Fruit fly (Drosophila melanogaster) whole organism, embryonic: Measurements from ENCODE around the gene eIF3l.
A peak's percentile ranks its signal among the peaks of the same experiment; 100 is the strongest.

Experiments used
- Asciz ChIP-seq: fragments of 200-800 bp; sonication (Bioruptor generic); optimal IDR thresholded peaks from 2 replicates; lab custom pipeline; 2017; ENCODE audit warnings: missing biosample characterization, mild to moderate bottlenecking, missing genetic modification characterization, missing genetic modification reagents
- CG10267 ChIP-seq: fragments of 200-800 bp; sonication (Bioruptor generic); optimal IDR thresholded peaks from 2 replicates; lab custom pipeline; 2018; ENCODE audit warnings: missing biosample characterization, mild to moderate bottlenecking, missing genetic modification characterization, moderate library complexity
- CG10431 ChIP-seq: fragments of 200-800 bp; sonication (Bioruptor generic); optimal IDR thresholded peaks from 3 replicates; lab custom pipeline; 2018; ENCODE audit warnings: missing biosample characterization, mild to moderate bottlenecking, missing genetic modification characterization
- CG10462 ChIP-seq: fragments of 200-800 bp; sonication (Bioruptor generic); optimal IDR thresholded peaks from 2 replicates; lab custom pipeline; 2016; ENCODE audit warnings: missing biosample characterization, missing genetic modification characterization
- CG11456 ChIP-seq: fragments of 200-800 bp; sonication (Bioruptor generic); IDR thresholded peaks from 3 replicates; pipeline ENCODE4 v1.3.6; 2022; ENCODE audit warnings: missing biosample characterization, missing genetic modification characterization
- CG12391 ChIP-seq: fragments of 200-800 bp; sonication (Bioruptor generic); optimal IDR thresholded peaks from 3 replicates; lab custom pipeline; 2018; ENCODE audit warnings: missing biosample characterization, mild to moderate bottlenecking, missing genetic modification characterization, moderate library complexity
- CG14710 ChIP-seq: fragments of 200-800 bp; sonication (Bioruptor generic); optimal IDR thresholded peaks from 3 replicates; lab custom pipeline; 2019; ENCODE audit warnings: missing biosample characterization, mild to moderate bottlenecking, missing genetic modification characterization, moderate library complexity
- CG15514 ChIP-seq: fragments of 200-800 bp; sonication (Bioruptor generic); optimal IDR thresholded peaks from 3 replicates; lab custom pipeline; 2017; ENCODE audit warnings: missing biosample characterization, missing genetic modification characterization, mild to moderate bottlenecking, moderate library complexity, missing genetic modification reagents
- CG15696 ChIP-seq: fragments of 200-800 bp; sonication (Bioruptor generic); optimal IDR thresholded peaks from 2 replicates; lab custom pipeline; 2019; ENCODE audit warnings: missing biosample characterization, mild to moderate bottlenecking, missing genetic modification characterization, moderate library complexity
- CG18619 ChIP-seq: fragments of 200-800 bp; sonication (Bioruptor generic); optimal IDR thresholded peaks from 3 replicates; lab custom pipeline; 2017; ENCODE audit warnings: missing biosample characterization, mild to moderate bottlenecking, missing genetic modification characterization
- CG2120 ChIP-seq: fragments of 200-800 bp; sonication (Bioruptor generic); optimal IDR thresholded peaks from 3 replicates; lab custom pipeline; 2016; ENCODE audit warnings: missing biosample characterization, missing genetic modification characterization
- CG34224 ChIP-seq: fragments of 200-800 bp; sonication (Bioruptor generic); IDR thresholded peaks from 3 replicates; pipeline ENCODE4 v1.3.6; 2022; ENCODE audit warnings: missing biosample characterization, missing genetic modification characterization; ENCODE audit not compliant: partially characterized antibody
- CG34422 ChIP-seq: fragments of 200-800 bp; sonication (Bioruptor generic); IDR thresholded peaks from 3 replicates; pipeline ENCODE4 v1.3.6; 2022; ENCODE audit warnings: missing biosample characterization, missing genetic modification characterization
- CG3995 ChIP-seq: fragments of 200-800 bp; sonication (Bioruptor generic); optimal IDR thresholded peaks from 3 replicates; lab custom pipeline; 2016; ENCODE audit warnings: missing biosample characterization, missing genetic modification characterization
- CG43689 ChIP-seq: fragments of 200-800 bp; sonication (Bioruptor generic); IDR thresholded peaks from 2 replicates; pipeline ENCODE4 v1.3.6; 2022; ENCODE audit warnings: missing biosample characterization, missing genetic modification characterization
- CG4404 ChIP-seq: fragments of 200-800 bp; sonication (Bioruptor generic); IDR thresholded peaks from 2 replicates; pipeline ENCODE4 v1.3.6; 2022; ENCODE audit warnings: missing biosample characterization, missing genetic modification characterization
- CG5180 ChIP-seq: fragments of 200-800 bp; sonication (Bioruptor generic); optimal IDR thresholded peaks from 3 replicates; lab custom pipeline; 2017; ENCODE audit warnings: missing biosample characterization, missing genetic modification characterization, mild to moderate bottlenecking, moderate library complexity, missing genetic modification reagents
- CG6254 ChIP-seq: fragments of 200-800 bp; sonication (Bioruptor generic); optimal IDR thresholded peaks from 3 replicates; lab custom pipeline; 2017; ENCODE audit warnings: mild to moderate bottlenecking, missing biosample characterization, missing genetic modification reagents, missing genetic modification characterization
- CG6689 ChIP-seq: fragments of 200-800 bp; sonication (Bioruptor generic); IDR thresholded peaks from 2 replicates; pipeline ENCODE4 v1.3.6; 2022; ENCODE audit warnings: missing biosample characterization, missing genetic modification characterization
- CG8765 ChIP-seq: fragments of 200-800 bp; sonication (Bioruptor generic); IDR thresholded peaks from 2 replicates; pipeline ENCODE4 v1.3.6; 2022; ENCODE audit warnings: missing biosample characterization, missing genetic modification characterization
- CG8944 ChIP-seq: fragments of 200-800 bp; sonication (Bioruptor generic); optimal IDR thresholded peaks from 3 replicates; lab custom pipeline; 2016; ENCODE audit warnings: missing biosample characterization, missing genetic modification characterization
- CG9215 ChIP-seq: fragments of 200-800 bp; sonication (Bioruptor generic); IDR thresholded peaks from 2 replicates; pipeline ENCODE4 v1.3.6; 2022; ENCODE audit warnings: missing biosample characterization, missing genetic modification characterization
- Dbx ChIP-seq: fragments of 200-800 bp; sonication (Bioruptor generic); IDR thresholded peaks from 3 replicates; pipeline ENCODE4 v1.3.6; 2022; ENCODE audit warnings: missing biosample characterization, missing genetic modification characterization
- Doc2 ChIP-seq: fragments of 200-800 bp; sonication (Bioruptor generic); IDR thresholded peaks from 2 replicates; pipeline ENCODE4 v1.3.6; 2022; ENCODE audit warnings: missing biosample characterization, missing genetic modification characterization
- Ets65A ChIP-seq: fragments of 200-800 bp; sonication (Bioruptor generic); peaks from one replicate; lab custom pipeline; 2016; ENCODE audit warnings: missing biosample characterization, missing genetic modification characterization
- Fer1 ChIP-seq: fragments of 200-800 bp; sonication (Bioruptor generic); optimal IDR thresholded peaks from 2 replicates; lab custom pipeline; 2017; ENCODE audit warnings: missing biosample characterization, mild to moderate bottlenecking, missing genetic modification characterization
- Lpt ChIP-seq: fragments of >200 bp; optimal IDR thresholded peaks from 2 replicates; lab custom pipeline; 2018; ENCODE audit warnings: missing biosample characterization, missing genetic modification characterization
- Med ChIP-seq: fragments of 200-800 bp; sonication (Bioruptor generic); peaks from one replicate; lab custom pipeline; 2016; ENCODE audit warnings: missing biosample characterization, missing genetic modification characterization, mild to moderate bottlenecking, inconsistent platforms, moderate library complexity
- Nf-YC ChIP-seq: fragments of 200-800 bp; optimal IDR thresholded peaks from 3 replicates; lab custom pipeline; 2019; ENCODE audit warnings: missing biosample characterization, mild to moderate bottlenecking, missing genetic modification characterization, moderate library complexity
- NfI ChIP-seq: fragments of 200-800 bp; sonication (Bioruptor generic); optimal IDR thresholded peaks from 3 replicates; lab custom pipeline; 2018; ENCODE audit warnings: missing biosample characterization, mild to moderate bottlenecking, missing genetic modification characterization, moderate library complexity
- Poxn ChIP-seq: fragments of 200-800 bp; sonication (Bioruptor generic); IDR thresholded peaks from 2 replicates; pipeline ENCODE4 v1.3.6; 2022; ENCODE audit warnings: missing biosample characterization, missing genetic modification characterization
- Spps ChIP-seq: fragments of 200-800 bp; sonication (Bioruptor generic); optimal IDR thresholded peaks from 2 replicates; lab custom pipeline; 2018; ENCODE audit warnings: missing biosample characterization, mild to moderate bottlenecking, missing genetic modification characterization
- Vsx1 ChIP-seq: fragments of 200-800 bp; sonication (Bioruptor generic); optimal IDR thresholded peaks from 2 replicates; lab custom pipeline; 2017; ENCODE audit warnings: missing biosample characterization, mild to moderate bottlenecking, missing genetic modification characterization, missing genetic modification reagents
- Xbp1 ChIP-seq: fragments of 200-800 bp; sonication (Bioruptor generic); optimal IDR thresholded peaks from 3 replicates; lab custom pipeline; 2016; ENCODE audit warnings: missing biosample characterization, mild to moderate bottlenecking, missing genetic modification characterization
- ac ChIP-seq: fragments of 200-800 bp; sonication (Bioruptor generic); optimal IDR thresholded peaks from 3 replicates; lab custom pipeline; 2017; ENCODE audit warnings: missing biosample characterization, mild to moderate bottlenecking, missing genetic modification characterization
- br ChIP-seq: fragments of >200 bp; optimal IDR thresholded peaks from 2 replicates; lab custom pipeline; 2017
- btn ChIP-seq: fragments of 200-800 bp; sonication (Bioruptor generic); optimal IDR thresholded peaks from 2 replicates; lab custom pipeline; 2016; ENCODE audit warnings: missing biosample characterization, missing genetic modification characterization
- da ChIP-seq: fragments of 200-800 bp; sonication (Bioruptor generic); optimal IDR thresholded peaks from 2 replicates; lab custom pipeline; 2016; ENCODE audit warnings: missing biosample characterization, missing genetic modification characterization
- dimm ChIP-seq: fragments of 200-800 bp; sonication (Bioruptor generic); IDR thresholded peaks from 2 replicates; pipeline ENCODE4 v1.3.6; 2022; ENCODE audit warnings: missing biosample characterization, missing genetic modification characterization
- gcm ChIP-seq: fragments of 200-800 bp; sonication (Bioruptor generic); optimal IDR thresholded peaks from 2 replicates; lab custom pipeline; 2019; ENCODE audit warnings: missing biosample characterization, mild to moderate bottlenecking, missing genetic modification characterization, moderate library complexity
- gro ChIP-seq: fragments of 200-800 bp; sonication (Bioruptor generic); optimal IDR thresholded peaks from 2 replicates; lab custom pipeline; 2016; ENCODE audit warnings: missing biosample characterization, missing genetic modification characterization
- kah ChIP-seq: fragments of 200-800 bp; sonication (Bioruptor generic); optimal IDR thresholded peaks from 2 replicates; lab custom pipeline; 2018; ENCODE audit warnings: missing biosample characterization, mild to moderate bottlenecking, missing genetic modification characterization
- pfk ChIP-seq: fragments of 200-800 bp; sonication (Bioruptor generic); optimal IDR thresholded peaks from 2 replicates; lab custom pipeline; 2018; ENCODE audit warnings: missing biosample characterization, mild to moderate bottlenecking, missing genetic modification characterization, moderate library complexity
- phol ChIP-seq: fragments of 200-800 bp; sonication (Bioruptor generic); optimal IDR thresholded peaks from 3 replicates; lab custom pipeline; 2018; ENCODE audit warnings: missing biosample characterization, mild to moderate bottlenecking, missing genetic modification characterization, moderate library complexity
- schlank ChIP-seq: fragments of 200-800 bp; sonication (Bioruptor generic); optimal IDR thresholded peaks from 2 replicates; lab custom pipeline; 2018; ENCODE audit warnings: missing biosample characterization, mild to moderate bottlenecking, missing genetic modification characterization
- slou ChIP-seq: fragments of 200-800 bp; sonication (Bioruptor generic); optimal IDR thresholded peaks from 3 replicates; lab custom pipeline; 2016; ENCODE audit warnings: missing biosample characterization, missing genetic modification characterization
- tx ChIP-seq: fragments of 200-800 bp; sonication (Bioruptor generic); optimal IDR thresholded peaks from 2 replicates; lab custom pipeline; 2016; ENCODE audit warnings: missing biosample characterization, missing genetic modification characterization
- wdn ChIP-seq: fragments of 200-800 bp; sonication (Bioruptor generic); IDR thresholded peaks from 2 replicates; pipeline ENCODE4 v1.3.6; 2022; ENCODE audit warnings: missing biosample characterization, missing genetic modification characterization
- wek ChIP-seq: fragments of 200-800 bp; sonication (Bioruptor generic); optimal IDR thresholded peaks from 3 replicates; lab custom pipeline; 2018; ENCODE audit warnings: missing biosample characterization, mild to moderate bottlenecking, missing genetic modification characterization, moderate library complexity
- zen ChIP-seq: fragments of 200-800 bp; sonication (Bioruptor generic); optimal IDR thresholded peaks from 3 replicates; lab custom pipeline; 2018; ENCODE audit warnings: missing biosample characterization, mild to moderate bottlenecking, missing genetic modification characterization, moderate library complexity

Gene eIF3l

dm6 chr3L:12145709-12146694, at the start of gene eIF3l, which contains the start of gene Nrx-IV (continued):
- TF ChIP-seq CG14710 (tag; lab: Kevin White, UChicago), result peak; percentile 60
- TF ChIP-seq CG43689, result no peak
- TF ChIP-seq CG6254, result no peak
- TF ChIP-seq Doc2, result no peak
- peak; percentile 11 for TF ChIP-seq kah (GFP tag; lab: Kevin White, UChicago)
- TF ChIP-seq CG3995 (GFP tag; lab: Kevin White, UChicago), result peak; percentile 69
- no peak for TF ChIP-seq da
- TF ChIP-seq br (lab: Kevin White, UChicago), result no peak
- no peak for TF ChIP-seq CG11456
- no peak for TF ChIP-seq CG4404 (GFP tag; lab: Robert Waterston, UW)
- no peak for TF ChIP-seq Asciz (GFP tag; lab: Kevin White, UChicago)
- TF ChIP-seq Poxn (GFP tag; lab: Robert Waterston, UW), result no peak
- no peak for TF ChIP-seq Lpt
- no peak for TF ChIP-seq Dbx
- no peak for TF ChIP-seq CG6689
- no peak for TF ChIP-seq CG8765 (GFP tag; lab: Robert Waterston, UW)
- no peak for TF ChIP-seq NfI (GFP tag; lab: Kevin White, UChicago)
- peak; percentile 30 for TF ChIP-seq phol (tag; lab: Kevin White, UChicago)
- TF ChIP-seq Med (GFP tag; lab: Kevin White, UChicago), result peak; percentile 65
- no peak for TF ChIP-seq slou (GFP tag; lab: Kevin White, UChicago)
- TF ChIP-seq zen, result no peak
- TF ChIP-seq gro (GFP tag; lab: Kevin White, UChicago), result no peak
- TF ChIP-seq wek (GFP tag; lab: Kevin White, UChicago), result no peak
- no peak for TF ChIP-seq tx
- TF ChIP-seq Vsx1, result no peak
- no peak for TF ChIP-seq CG34422
- TF ChIP-seq CG8944 (GFP tag; lab: Kevin White, UChicago), result no peak
- TF ChIP-seq CG10267 (tag; lab: Kevin White, UChicago), result peak; percentile 31
- TF ChIP-seq CG10462 (GFP tag; lab: Kevin White, UChicago), result no peak
- no peak for TF ChIP-seq dimm (GFP tag; lab: Robert Waterston, UW)
- TF ChIP-seq CG15514 (GFP tag; lab: Kevin White, UChicago), result no peak
- no peak for TF ChIP-seq pfk (GFP tag; lab: Kevin White, UChicago)
- no peak for TF ChIP-seq Fer1 (GFP tag; lab: Kevin White, UChicago)
- no peak for TF ChIP-seq wdn (GFP tag; lab: Robert Waterston, UW)
- no peak for TF ChIP-seq CG2120 (GFP tag; lab: Kevin White, UChicago)
- no peak for TF ChIP-seq CG9215 (GFP tag; lab: Robert Waterston, UW)
- TF ChIP-seq CG10431 (GFP tag; lab: Kevin White, UChicago), result no peak
- TF ChIP-seq schlank (tag; lab: Kevin White, UChicago), result no peak
- no peak for TF ChIP-seq Spps
- TF ChIP-seq Nf-YC, result no peak
- TF ChIP-seq ac (GFP tag; lab: Kevin White, UChicago), result no peak
- peak; percentile 42 for TF ChIP-seq CG12391 (tag; lab: Kevin White, UChicago)
- TF ChIP-seq CG18619 (GFP tag; lab: Kevin White, UChicago), result no peak
- no peak for TF ChIP-seq Xbp1 (GFP tag; lab: Kevin White, UChicago)
- TF ChIP-seq CG5180 (GFP tag; lab: Kevin White, UChicago), result no peak
- TF ChIP-seq Ets65A, result no peak
- no peak for TF ChIP-seq gcm (GFP tag; lab: Kevin White, UChicago)
- peak; percentile 41; the same call in 2 of the 3 replicates for TF ChIP-seq CG34224
- TF ChIP-seq btn, result no peak
- no peak for TF ChIP-seq CG15696 (tag; lab: Kevin White, UChicago)
